Fruit fly (Drosophila melanogaster) whole organism, adult: ENCODE data around the gene CG4907.
A peak's percentile ranks its signal among the peaks of the same experiment; 100 is the strongest.

Source experiments
- CG11617 ChIP-seq: fragments of 200-800 bp; sonication (Bioruptor generic); optimal IDR thresholded peaks from 2 replicates; lab custom pipeline; 2017; ENCODE audit warnings: mild to moderate bottlenecking, missing biosample characterization, missing genetic modification reagents, missing genetic modification characterization
- CG12768 ChIP-seq: fragments of 200-800 bp; sonication (Bioruptor generic); optimal IDR thresholded peaks from 2 replicates; lab custom pipeline; 2017; ENCODE audit warnings: missing biosample characterization, missing genetic modification characterization, mild to moderate bottlenecking, moderate library complexity, missing genetic modification reagents
- CG14711 ChIP-seq: fragments of 200-800 bp; sonication (Bioruptor generic); optimal IDR thresholded peaks from 2 replicates; lab custom pipeline; 2018; ENCODE audit warnings: missing biosample characterization, mild to moderate bottlenecking, missing genetic modification characterization, moderate library complexity
- CG1620 ChIP-seq: fragments of 200-800 bp; sonication (Bioruptor generic); optimal IDR thresholded peaks from 2 replicates; lab custom pipeline; 2016; ENCODE audit warnings: missing biosample characterization, missing genetic modification characterization
- CG33017 ChIP-seq: fragments of 200-800 bp; sonication (Bioruptor generic); optimal IDR thresholded peaks from 2 replicates; lab custom pipeline; 2018; ENCODE audit warnings: missing biosample characterization, mild to moderate bottlenecking, missing genetic modification characterization, moderate library complexity
- CG5204 ChIP-seq: fragments of 200-800 bp; sonication (Bioruptor generic); optimal IDR thresholded peaks from 2 replicates; lab custom pipeline; 2016; ENCODE audit warnings: missing biosample characterization, missing genetic modification characterization
- CG7045 ChIP-seq: fragments of 200-800 bp; sonication (Bioruptor generic); optimal IDR thresholded peaks from 2 replicates; lab custom pipeline; 2017; ENCODE audit warnings: missing biosample characterization, mild to moderate bottlenecking, missing genetic modification characterization
- CG7101 ChIP-seq: fragments of 200-800 bp; sonication (Bioruptor generic); optimal IDR thresholded peaks from 2 replicates; lab custom pipeline; 2018; ENCODE audit warnings: missing biosample characterization, mild to moderate bottlenecking, missing genetic modification characterization, moderate library complexity
- Clk ChIP-seq: fragments of 200-800 bp; sonication (Bioruptor generic); optimal IDR thresholded peaks from 2 replicates; lab custom pipeline; 2017; ENCODE audit warnings: missing biosample characterization, missing genetic modification characterization
- Crg-1 ChIP-seq: fragments of 200-800 bp; sonication (Bioruptor generic); optimal IDR thresholded peaks from 2 replicates; lab custom pipeline; 2016; ENCODE audit warnings: missing biosample characterization, missing genetic modification characterization
- Hr96 ChIP-seq: fragments of 200-800 bp; sonication (Bioruptor generic); optimal IDR thresholded peaks from 2 replicates; lab custom pipeline; 2016; ENCODE audit warnings: missing biosample characterization, missing genetic modification characterization
- Mnt ChIP-seq: fragments of 200-800 bp; sonication (Bioruptor generic); optimal IDR thresholded peaks from 2 replicates; lab custom pipeline; 2016; ENCODE audit warnings: missing biosample characterization, mild to moderate bottlenecking, missing genetic modification characterization
- bab1 ChIP-seq: fragments of 200-800 bp; sonication (Bioruptor generic); optimal IDR thresholded peaks from 3 replicates; lab custom pipeline; 2019; ENCODE audit warnings: missing biosample characterization, mild to moderate bottlenecking, missing genetic modification characterization, moderate library complexity
- cic ChIP-seq: fragments of 200-800 bp; sonication (Bioruptor generic); optimal IDR thresholded peaks from 2 replicates; lab custom pipeline; 2017; ENCODE audit warnings: missing biosample characterization, mild to moderate bottlenecking, missing genetic modification characterization, moderate library complexity
- cnc ChIP-seq, 2 experiments: fragments of >200 bp; optimal IDR thresholded peaks; 2 replicates each; lab custom pipeline; 2017
- kay ChIP-seq: fragments of 200-800 bp; sonication (Bioruptor generic); peaks from one replicate; lab custom pipeline; 2016; ENCODE audit warnings: missing biosample characterization, missing genetic modification characterization, borderline replicate concordance
- ovo ChIP-seq: fragments of 200-800 bp; sonication (Bioruptor generic); optimal IDR thresholded peaks from 2 replicates; lab custom pipeline; 2016; ENCODE audit warnings: missing biosample characterization, missing genetic modification characterization
- pad ChIP-seq: fragments of 200-800 bp; sonication (Bioruptor generic); optimal IDR thresholded peaks from 3 replicates; lab custom pipeline; 2017; ENCODE audit warnings: missing biosample characterization, missing genetic modification characterization, mild to moderate bottlenecking, moderate library complexity, missing genetic modification reagents
- tj ChIP-seq: fragments of 200-800 bp; sonication (Bioruptor generic); optimal IDR thresholded peaks from 3 replicates; lab custom pipeline; 2017; ENCODE audit warnings: missing biosample characterization, mild to moderate bottlenecking, missing genetic modification characterization, moderate library complexity
- toe ChIP-seq: fragments of 200-800 bp; sonication (Bioruptor generic); optimal IDR thresholded peaks from 2 replicates; lab custom pipeline; 2016; ENCODE audit warnings: missing biosample characterization, missing genetic modification characterization

The CG4907 gene

DNA sequence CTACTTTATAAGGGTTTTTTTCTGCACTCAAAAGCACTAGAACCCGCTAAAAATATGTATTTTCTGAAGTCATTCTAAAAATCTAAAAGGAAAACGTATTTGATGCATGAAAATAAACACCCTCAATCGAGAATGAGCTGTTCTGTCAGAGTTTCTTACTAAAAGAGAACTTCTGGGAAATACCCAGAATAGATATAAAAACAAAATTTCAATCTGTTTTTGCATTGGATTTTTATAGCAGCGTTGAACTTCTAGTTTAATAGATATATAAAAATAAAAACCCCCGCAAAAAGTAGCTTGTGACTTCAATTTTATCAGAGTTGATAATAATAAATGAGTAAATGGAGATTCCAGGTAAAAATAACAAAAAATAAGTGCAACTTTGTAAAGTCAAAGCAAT is 7.8 kb upstream of the CG4907 start:
- peak; percentile 79 for TF ChIP-seq kay
- TF ChIP-seq CG1620 (GFP tag; lab: Kevin White, UChicago): no peak

dm6 chr3R:22717863-22718262 is 7.3 kb upstream of the CG4907 start:
- no peak for TF ChIP-seq Hr96 (GFP tag; lab: Kevin White, UChicago)
- TF ChIP-seq CG14711 (tag; lab: Kevin White, UChicago): no peak
- no peak for TF ChIP-seq CG11617 (GFP tag; lab: Kevin White, UChicago)
- no peak for TF ChIP-seq toe (GFP tag; lab: Kevin White, UChicago)
- TF ChIP-seq Mnt (GFP tag; lab: Kevin White, UChicago): no peak
- no peak for TF ChIP-seq pad (GFP tag; lab: Kevin White, UChicago)
- no peak for TF ChIP-seq CG7045 (GFP tag; lab: Kevin White, UChicago)
- TF ChIP-seq bab1 (GFP tag; lab: Kevin White, UChicago): no peak
- TF ChIP-seq Clk (GFP tag; lab: Kevin White, UChicago): no peak
- no peak for TF ChIP-seq cnc (optimal IDR thresholded peaks at IDR 0.05; lab: Kevin White, UChicago)
- TF ChIP-seq Crg-1 (GFP tag; lab: Kevin White, UChicago): no peak
- no peak for TF ChIP-seq CG12768 (GFP tag; lab: Kevin White, UChicago)
- TF ChIP-seq ovo (GFP tag; lab: Kevin White, UChicago): no peak
- no peak for TF ChIP-seq CG7101 (tag; lab: Kevin White, UChicago)
- TF ChIP-seq CG1620 (GFP tag; lab: Kevin White, UChicago): no peak
- no peak for TF ChIP-seq tj (GFP tag; lab: Kevin White, UChicago)
- TF ChIP-seq CG33017: no peak
- no peak for TF ChIP-seq CG5204 (GFP tag; lab: Kevin White, UChicago)
- no peak for TF ChIP-seq kay
- TF ChIP-seq cic (GFP tag; lab: Kevin White, UChicago): no peak

DNA sequence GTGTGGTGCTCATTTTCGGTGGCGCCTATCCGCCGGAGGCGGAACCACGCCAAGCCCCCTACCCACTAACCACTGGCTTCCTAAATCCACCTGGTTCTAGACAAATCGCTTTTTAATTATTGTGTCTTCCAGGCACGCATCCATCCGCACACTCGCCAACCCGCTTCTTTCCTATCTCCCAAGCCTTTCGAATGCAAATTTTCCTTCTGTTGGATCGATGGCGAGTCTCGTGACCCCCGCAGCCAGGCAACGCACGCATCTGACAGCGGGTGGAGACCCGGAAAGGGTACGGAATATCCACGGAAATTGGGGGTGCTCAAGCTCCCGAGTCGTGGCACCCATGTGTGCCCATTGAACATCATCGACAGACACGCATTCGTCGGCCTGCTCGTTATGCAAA is 3.4 kb downstream of the CG4907 start, which contains the start of gene CG13842:
Gene CG13842 (minus strand): TSS at position 101 of the 400 bp plus-strand sequence.
- TF ChIP-seq CG5204 (GFP tag; lab: Kevin White, UChicago): no peak
- no peak for TF ChIP-seq cic (GFP tag; lab: Kevin White, UChicago)
- TF ChIP-seq toe (GFP tag; lab: Kevin White, UChicago): no peak
- no peak for TF ChIP-seq CG14711 (tag; lab: Kevin White, UChicago)
- no peak for TF ChIP-seq CG1620 (GFP tag; lab: Kevin White, UChicago)
- TF ChIP-seq tj (GFP tag; lab: Kevin White, UChicago): no peak
- TF ChIP-seq bab1 (GFP tag; lab: Kevin White, UChicago): no peak
- no peak for TF ChIP-seq CG7101 (tag; lab: Kevin White, UChicago)
- TF ChIP-seq kay: no peak
- no peak for TF ChIP-seq Hr96 (GFP tag; lab: Kevin White, UChicago)
- TF ChIP-seq cnc (optimal IDR thresholded peaks at IDR 0.05; lab: Kevin White, UChicago): no peak
- no peak for TF ChIP-seq ovo (GFP tag; lab: Kevin White, UChicago)
- TF ChIP-seq Clk (GFP tag; lab: Kevin White, UChicago): no peak
- no peak for TF ChIP-seq CG11617 (GFP tag; lab: Kevin White, UChicago)
- no peak for TF ChIP-seq Crg-1 (GFP tag; lab: Kevin White, UChicago)
- TF ChIP-seq CG12768 (GFP tag; lab: Kevin White, UChicago): no peak

- TF ChIP-seq Clk (GFP tag; lab: Kevin White, UChicago) (no peak), cic (GFP tag; lab: Kevin White, UChicago) (no peak), kay (no peak), Hr96 (GFP tag; lab: Kevin White, UChicago) (no peak), ovo (GFP tag; lab: Kevin White, UChicago) (no peak), bab1 (GFP tag; lab: Kevin White, UChicago) (no peak)
Measured at dm6 chr3R:22701793-22702192, 8.8 kb downstream of the CG4907 start, which contains the start of the genes CG6972 and CCAP. Gene CG6972, plus strand, starts transcription at chr3R:22702007. Gene CCAP, minus strand, starts transcription at chr3R:22702084.

DNA sequence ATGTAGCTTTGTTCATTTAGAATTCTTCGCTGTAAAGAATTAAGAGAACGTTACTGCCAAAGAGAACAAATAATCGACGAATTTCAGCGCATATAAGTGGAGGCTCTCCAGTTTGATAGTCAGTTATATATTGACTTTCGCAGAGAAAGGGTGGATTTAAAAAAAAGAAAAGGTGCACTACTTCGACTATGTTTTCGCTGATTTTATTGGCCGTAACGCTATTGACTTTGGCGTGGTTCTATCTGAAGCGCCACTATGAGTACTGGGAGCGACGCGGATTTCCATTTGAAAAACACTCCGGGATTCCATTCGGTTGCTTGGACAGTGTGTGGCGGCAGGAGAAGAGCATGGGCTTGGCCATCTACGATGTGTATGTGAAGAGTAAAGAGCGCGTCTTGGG is 12.4 kb downstream of the CG4907 start, which contains the start of gene Cyp6d4:
Gene Cyp6d4 (plus strand): TSS at position 112 of the 400 bp plus-strand sequence.
- TF ChIP-seq ovo (GFP tag; lab: Kevin White, UChicago) (no peak), CG33017 (no peak), bab1 (GFP tag; lab: Kevin White, UChicago) (peak; percentile 11), CG12768 (GFP tag; lab: Kevin White, UChicago) (no peak), Crg-1 (GFP tag; lab: Kevin White, UChicago) (no peak)

DNA sequence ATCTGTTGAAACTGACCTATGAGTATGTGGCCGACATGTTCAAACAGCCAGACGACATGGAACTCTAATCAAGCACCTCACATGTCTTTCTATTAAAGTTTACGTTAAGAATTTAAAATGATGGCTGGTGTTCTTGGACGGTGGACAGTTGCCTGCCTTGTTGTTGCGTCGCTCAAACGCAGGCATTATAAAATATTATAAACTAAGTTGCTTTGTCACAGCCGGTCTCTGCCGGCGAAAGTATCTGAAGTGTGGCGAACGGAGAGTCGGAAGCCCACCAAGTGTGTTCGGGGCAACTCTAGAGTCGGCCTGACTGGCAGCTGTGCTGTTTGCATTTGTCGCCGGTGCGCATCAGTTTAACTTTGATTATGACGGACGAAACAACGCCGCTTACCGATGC is 15.9 kb downstream of the CG4907 start, which contains the start of gene cd:
Gene cd (plus strand): TSS at position 301 of the 400 bp plus-strand sequence.
- TF ChIP-seq CG14711 (tag; lab: Kevin White, UChicago) (no peak), CG1620 (GFP tag; lab: Kevin White, UChicago) (no peak), CG12768 (GFP tag; lab: Kevin White, UChicago) (no peak), Mnt (GFP tag; lab: Kevin White, UChicago) (no peak), CG5204 (GFP tag; lab: Kevin White, UChicago) (no peak), toe (GFP tag; lab: Kevin White, UChicago) (no peak), cic (GFP tag; lab: Kevin White, UChicago) (no peak), tj (GFP tag; lab: Kevin White, UChicago) (no peak), CG11617 (GFP tag; lab: Kevin White, UChicago) (no peak), cnc (optimal IDR thresholded peaks at IDR 0.05; lab: Kevin White, UChicago) (no peak), CG7101 (tag; lab: Kevin White, UChicago) (no peak)
